Fruit fly (Drosophila melanogaster) whole organism, prepupa: ENCODE data around the gene CG18744.

Source experiments
- CG32006 ChIP-seq: fragments of 200-800 bp; sonication (Bioruptor generic); optimal IDR thresholded peaks from 3 replicates; lab custom pipeline; 2017; ENCODE audit warnings: missing biosample characterization, mild to moderate bottlenecking, missing genetic modification characterization
- Eip93F ChIP-seq: fragments of 200-800 bp; sonication (Bioruptor generic); optimal IDR thresholded peaks from 2 replicates; lab custom pipeline; 2016; ENCODE audit warnings: missing biosample characterization, mild to moderate bottlenecking, missing genetic modification characterization

dm6 chr3R:7759486-7759885, 39.1 kb downstream of the CG18744 start, which contains the start of gene Sp7:
- TF ChIP-seq Eip93F (GFP tag; lab: Kevin White, UChicago) (no peak), CG32006 (GFP tag; lab: Kevin White, UChicago) (no peak)
